Worm (Caenorhabditis elegans): ENCODE measurements around the gene rom-4.

rom-4 gene

DNA sequence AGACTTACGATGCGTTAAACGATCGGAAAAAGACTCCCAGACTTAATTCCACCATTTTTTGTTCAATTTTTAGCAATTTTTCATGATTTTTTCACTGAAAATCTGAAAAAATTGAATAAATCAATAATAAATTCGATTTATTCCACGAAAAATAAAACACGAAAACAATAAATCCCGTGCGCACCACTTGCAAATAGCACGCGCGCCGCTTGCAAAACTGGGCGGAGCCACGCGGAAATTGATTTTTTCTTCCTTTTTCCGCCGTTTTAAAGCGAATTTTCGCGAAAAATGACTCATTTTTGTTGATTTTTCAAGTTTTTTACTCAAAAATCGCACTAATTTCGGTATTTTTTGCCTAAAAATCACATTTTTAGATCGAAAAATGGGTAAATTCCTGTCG is 48.9 kb upstream of the rom-4 start, which contains the start of the genes Y116A8C.9 and arf-6 (continued):
- TF ChIP-seq pqm-1 (tag; optimal IDR thresholded peaks at IDR 0.05) (no peak), lsy-12 (tag; optimal IDR thresholded peaks at IDR 0.05) (no peak), mml-1 (tag; optimal IDR thresholded peaks at IDR 0.05) (no peak), nhr-12 (tag; optimal IDR thresholded peaks at IDR 0.05) (no peak), hmg-11 (tag; optimal IDR thresholded peaks at IDR 0.05) (peak; percentile 94), nhr-77 (tag; optimal IDR thresholded peaks at IDR 0.05) (no peak), nhr-43 (tag; optimal IDR thresholded peaks at IDR 0.05; ENCODE audit: poor library complexity, severe bottlenecking) (peak; percentile 88)

DNA sequence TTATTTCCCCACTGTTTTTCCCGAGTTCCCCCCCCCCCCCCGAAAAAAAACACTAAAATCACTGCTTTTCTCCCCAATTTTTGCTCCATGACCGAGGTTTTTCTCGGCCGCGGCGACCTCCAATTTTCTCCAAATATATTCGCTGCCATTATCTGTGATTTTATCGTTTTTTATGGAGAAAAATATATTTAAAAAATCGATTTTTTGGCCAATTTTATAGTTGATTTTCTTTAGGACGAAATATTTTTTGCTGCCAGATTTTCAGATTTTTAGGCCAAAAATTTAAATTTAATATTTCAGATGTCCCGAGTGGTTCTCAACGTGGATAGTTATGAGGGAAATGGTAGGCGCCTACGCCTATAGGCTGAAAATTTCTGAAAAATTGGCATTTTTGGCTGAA is 45.9 kb upstream of the rom-4 start, which contains the start of gene rad-54.B:
Gene rad-54.B (plus strand): TSS at position 301 of the 400 bp plus-strand sequence.
- no peak for TF ChIP-seq nhr-12 (tag; optimal IDR thresholded peaks at IDR 0.05)
- no peak for TF ChIP-seq fkh-10 (GFP tag; optimal IDR thresholded peaks at IDR 0.05)
- TF ChIP-seq eor-1 (tag; optimal IDR thresholded peaks at IDR 0.05): no peak
- TF ChIP-seq fos-1 (tag; optimal IDR thresholded peaks at IDR 0.05): no peak
- no peak for TF ChIP-seq nhr-237 (tag; optimal IDR thresholded peaks at IDR 0.05)
- no peak for TF ChIP-seq unc-62 (GFP tag; optimal IDR thresholded peaks at IDR 0.05)
- no peak for TF ChIP-seq nhr-23 (tag; optimal IDR thresholded peaks at IDR 0.05)
- TF ChIP-seq ama-1 (optimal IDR thresholded peaks at IDR 0.05): no peak
- no peak for TF ChIP-seq ceh-28 (tag; optimal IDR thresholded peaks at IDR 0.05)
- no peak for TF ChIP-seq ceh-9 (tag; optimal IDR thresholded peaks at IDR 0.05)
- TF ChIP-seq ceh-82 (tag; optimal IDR thresholded peaks at IDR 0.05): no peak
- TF ChIP-seq daf-12 (tag; optimal IDR thresholded peaks at IDR 0.05): no peak
- TF ChIP-seq ztf-11 (tag; optimal IDR thresholded peaks at IDR 0.05): no peak
- TF ChIP-seq mml-1 (tag; optimal IDR thresholded peaks at IDR 0.05): no peak
- no peak for TF ChIP-seq aly-2 (tag; optimal IDR thresholded peaks at IDR 0.05)
- TF ChIP-seq egl-5 (tag; optimal IDR thresholded peaks at IDR 0.05): no peak

DNA sequence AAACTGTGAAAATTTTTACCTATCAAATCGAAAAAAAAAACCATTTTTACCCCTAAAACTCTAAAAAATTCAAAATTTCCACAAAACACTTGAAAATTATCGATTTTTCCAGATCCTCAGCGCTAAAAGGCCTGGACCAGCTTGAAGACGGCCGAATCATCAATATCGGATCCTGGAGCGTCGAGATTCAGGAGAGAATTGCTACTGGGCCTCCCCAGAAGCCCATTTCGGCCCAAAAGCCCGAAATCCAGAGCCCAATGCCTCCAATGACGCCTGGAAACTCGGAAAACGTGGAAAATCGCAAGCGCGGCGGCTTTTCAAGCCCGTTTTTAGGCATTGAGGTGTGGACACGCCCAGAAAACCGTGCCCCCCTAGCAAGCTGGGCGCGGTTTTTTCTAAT is 43.2 kb upstream of the rom-4 start:
- TF ChIP-seq elt-1 (tag; optimal IDR thresholded peaks at IDR 0.05) (no peak), nhr-237 (tag; optimal IDR thresholded peaks at IDR 0.05) (no peak), elt-2 (tag; optimal IDR thresholded peaks at IDR 0.05) (no peak), mml-1 (tag; optimal IDR thresholded peaks at IDR 0.05) (no peak), nhr-43 (tag; optimal IDR thresholded peaks at IDR 0.05; ENCODE audit: poor library complexity, severe bottlenecking) (no peak), unc-62 (GFP tag; optimal IDR thresholded peaks at IDR 0.05) (no peak), fkh-2 (tag; optimal IDR thresholded peaks at IDR 0.05) (no peak), daf-12 (tag; optimal IDR thresholded peaks at IDR 0.05) (no peak), jun-1 (tag; optimal IDR thresholded peaks at IDR 0.05) (no peak), nfya-1 (tag; optimal IDR thresholded peaks at IDR 0.05; ENCODE audit: insufficient read depth) (no peak), lin-15B (tag; optimal IDR thresholded peaks at IDR 0.05) (no peak), nhr-12 (tag; optimal IDR thresholded peaks at IDR 0.05) (no peak)

DNA sequence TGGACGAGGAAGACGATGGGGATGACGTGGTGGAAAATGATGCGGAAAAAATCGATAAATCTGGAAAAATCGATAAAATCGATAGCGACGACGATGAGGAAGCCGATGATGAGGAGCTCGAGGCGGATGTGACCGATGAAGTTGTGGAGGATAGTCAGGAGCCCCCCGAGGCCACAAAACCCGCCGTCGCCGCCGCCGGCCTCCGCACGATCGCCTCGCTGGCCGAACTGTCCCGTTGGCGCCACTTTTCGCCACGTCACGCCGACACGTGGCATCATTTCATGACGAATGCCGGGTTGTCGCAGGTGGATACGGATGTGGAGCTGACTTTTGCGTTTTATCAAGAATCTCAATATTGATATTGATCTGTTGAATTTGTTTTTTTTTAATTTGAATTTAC is 33.2 kb upstream of the rom-4 start:
- TF ChIP-seq ceh-82 (tag; optimal IDR thresholded peaks at IDR 0.05) (no peak), ceh-28 (tag; optimal IDR thresholded peaks at IDR 0.05) (peak; percentile 25)

DNA sequence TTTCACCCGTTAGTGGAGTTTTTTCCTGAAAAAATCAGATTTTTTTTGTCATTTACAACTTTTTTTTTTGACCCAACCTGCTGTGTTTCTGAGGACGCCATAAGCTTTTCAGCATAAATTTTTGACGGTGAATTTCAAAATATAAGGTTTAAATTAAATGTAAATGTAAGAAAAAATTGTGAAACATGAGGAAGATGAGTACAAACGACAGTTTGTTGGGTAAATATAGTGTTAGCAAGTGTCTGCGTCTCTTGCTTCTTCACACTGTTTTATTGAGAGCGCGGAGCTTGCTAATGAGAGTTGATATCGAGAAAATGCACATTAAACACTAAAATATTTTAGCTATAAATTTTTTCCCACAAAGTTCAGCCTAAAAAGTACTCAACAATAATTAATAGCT is 25.2 kb upstream of the rom-4 start, which contains the start of gene rom-3:
Gene rom-3 (minus strand): TSS at position 101 of the 400 bp plus-strand sequence.
- TF ChIP-seq nhr-23 (tag; optimal IDR thresholded peaks at IDR 0.05): no peak

DNA sequence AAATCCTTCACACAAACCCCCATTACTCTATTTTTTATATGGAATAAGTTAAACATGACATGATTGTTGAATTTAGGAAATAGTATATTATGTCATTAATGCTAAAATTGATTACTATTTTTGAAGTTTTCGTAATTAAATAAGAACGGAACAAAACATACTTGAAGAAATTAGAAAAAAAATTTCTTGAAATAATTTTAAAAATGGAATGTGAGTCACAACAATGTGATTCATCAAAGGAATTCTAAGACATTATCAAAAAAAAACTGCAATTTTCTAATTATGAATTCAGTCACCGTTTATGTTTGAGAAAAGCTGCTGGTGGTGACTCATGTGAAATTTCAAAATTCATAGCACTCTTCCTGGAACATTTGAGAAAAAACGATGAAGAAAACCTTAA is 7.2 kb upstream of the rom-4 start, which contains the start of gene nccd-1:
Gene nccd-1 (plus strand): TSS at position 301 of the 400 bp plus-strand sequence.
- TF ChIP-seq mml-1 (tag; optimal IDR thresholded peaks at IDR 0.05) (no peak), elt-1 (tag; optimal IDR thresholded peaks at IDR 0.05) (no peak), hmg-11 (tag; optimal IDR thresholded peaks at IDR 0.05) (no peak), ceh-16 (tag; optimal IDR thresholded peaks at IDR 0.05) (no peak), mdl-1 (tag; optimal IDR thresholded peaks at IDR 0.05) (no peak), ceh-9 (tag; optimal IDR thresholded peaks at IDR 0.05) (no peak), nhr-77 (tag; optimal IDR thresholded peaks at IDR 0.05) (no peak), jun-1 (tag; optimal IDR thresholded peaks at IDR 0.05) (no peak), elt-3 (tag; optimal IDR thresholded peaks at IDR 0.05) (no peak), egl-5 (tag; optimal IDR thresholded peaks at IDR 0.05) (no peak), lin-39 (tag; optimal IDR thresholded peaks at IDR 0.05) (no peak), ztf-4 (tag; optimal IDR thresholded peaks at IDR 0.05) (no peak), snpc-4 (tag; optimal IDR thresholded peaks at IDR 0.05) (no peak), unc-39 (tag; optimal IDR thresholded peaks at IDR 0.05) (no peak), egl-27 (tag; optimal IDR thresholded peaks at IDR 0.05) (no peak), nhr-76 (tag; optimal IDR thresholded peaks at IDR 0.05) (no peak), eor-1 (tag; optimal IDR thresholded peaks at IDR 0.05) (no peak), fos-1 (tag; optimal IDR thresholded peaks at IDR 0.05) (no peak)

Measured in whole organism, L3 larva.